Fruit fly (Drosophila melanogaster) whole organism, embryonic: ENCODE results near the gene ssp.

ENCODE experiments used
- Atf-2 ChIP-seq: fragments of 200-800 bp; sonication (Bioruptor generic); optimal IDR thresholded peaks from 2 replicates; lab custom pipeline; 2016; ENCODE audit warnings: missing biosample characterization, missing genetic modification characterization
- CG10209 ChIP-seq: fragments of 200-800 bp; sonication (Bioruptor generic); optimal IDR thresholded peaks from 3 replicates; lab custom pipeline; 2017; ENCODE audit warnings: missing biosample characterization, mild to moderate bottlenecking, missing genetic modification characterization, missing genetic modification reagents
- CG10366 ChIP-seq: fragments of 200-800 bp; sonication (Bioruptor generic); IDR thresholded peaks from 2 replicates; pipeline ENCODE4 v1.3.6; 2022; ENCODE audit warnings: missing biosample characterization, missing genetic modification characterization
- CG11093 ChIP-seq: fragments of 200-800 bp; sonication (Bioruptor generic); IDR thresholded peaks from 3 replicates; pipeline ENCODE4 v1.3.6; 2022; ENCODE audit warnings: missing biosample characterization, missing genetic modification characterization
- CG11456 ChIP-seq: fragments of 200-800 bp; sonication (Bioruptor generic); IDR thresholded peaks from 3 replicates; pipeline ENCODE4 v1.3.6; 2022; ENCODE audit warnings: missing biosample characterization, missing genetic modification characterization
- CG11723 ChIP-seq: fragments of 200-800 bp; sonication (Bioruptor generic); optimal IDR thresholded peaks from 2 replicates; lab custom pipeline; 2017; ENCODE audit warnings: missing biosample characterization, mild to moderate bottlenecking, missing genetic modification characterization
- CG13775 ChIP-seq: fragments of 200-800 bp; sonication (Bioruptor generic); optimal IDR thresholded peaks from 3 replicates; lab custom pipeline; 2017; ENCODE audit warnings: missing biosample characterization, mild to moderate bottlenecking, missing genetic modification characterization
- CG14860 ChIP-seq: fragments of 200-800 bp; sonication (Bioruptor generic); IDR thresholded peaks from 3 replicates; pipeline ENCODE4 v1.3.6; 2022; ENCODE audit warnings: missing biosample characterization, missing genetic modification characterization; ENCODE audit not compliant: partially characterized antibody
- CG1602 ChIP-seq: fragments of 200-800 bp; sonication (Bioruptor generic); optimal IDR thresholded peaks from 3 replicates; lab custom pipeline; 2016; ENCODE audit warnings: missing biosample characterization, missing genetic modification characterization
- CG16779 ChIP-seq: fragments of 200-800 bp; sonication (Bioruptor generic); IDR thresholded peaks from 2 replicates; pipeline ENCODE4 v1.3.6; 2022; ENCODE audit warnings: missing biosample characterization, missing genetic modification characterization
- CG2202 ChIP-seq: fragments of 200-800 bp; sonication (Bioruptor generic); optimal IDR thresholded peaks from 2 replicates; lab custom pipeline; 2018; ENCODE audit warnings: missing biosample characterization, mild to moderate bottlenecking, missing genetic modification characterization
- CG34376 ChIP-seq: fragments of 200-800 bp; sonication (Bioruptor generic); optimal IDR thresholded peaks from 2 replicates; lab custom pipeline; 2018; ENCODE audit warnings: missing biosample characterization, mild to moderate bottlenecking, missing genetic modification characterization
- CG4282 ChIP-seq: fragments of 200-800 bp; sonication (Bioruptor generic); optimal IDR thresholded peaks from 2 replicates; lab custom pipeline; 2016; ENCODE audit warnings: missing biosample characterization, missing genetic modification characterization
- CG7963 ChIP-seq: fragments of 200-800 bp; sonication (Bioruptor generic); IDR thresholded peaks from 3 replicates; pipeline ENCODE4 v1.3.6; 2022; ENCODE audit warnings: missing biosample characterization, missing genetic modification characterization; ENCODE audit not compliant: partially characterized antibody
- CG8089 ChIP-seq: fragments of 200-800 bp; sonication (Bioruptor generic); optimal IDR thresholded peaks from 3 replicates; lab custom pipeline; 2016; ENCODE audit warnings: missing biosample characterization, missing genetic modification characterization
- Dip2 ChIP-seq: fragments of 200-800 bp; sonication (Bioruptor generic); IDR thresholded peaks from 2 replicates; pipeline ENCODE4 v1.3.6; 2022; ENCODE audit warnings: missing biosample characterization, missing genetic modification characterization
- E2f1 ChIP-seq: fragments of 200-800 bp; sonication (Bioruptor generic); IDR thresholded peaks from 2 replicates; pipeline ENCODE4 v1.3.6; 2022; ENCODE audit warnings: missing biosample characterization, missing genetic modification characterization
- ERR ChIP-seq: fragments of 200-800 bp; sonication (Bioruptor generic); optimal IDR thresholded peaks from 2 replicates; lab custom pipeline; 2016; ENCODE audit warnings: missing biosample characterization, missing genetic modification characterization
- H15 ChIP-seq: fragments of 200-800 bp; sonication (Bioruptor generic); IDR thresholded peaks from 3 replicates; pipeline ENCODE4 v1.3.6; 2022; ENCODE audit warnings: missing biosample characterization, missing genetic modification characterization
- HLH4C ChIP-seq: fragments of 200-800 bp; sonication (Bioruptor generic); IDR thresholded peaks from 3 replicates; pipeline ENCODE4 v1.3.6; 2022; ENCODE audit warnings: missing biosample characterization, missing genetic modification characterization; ENCODE audit not compliant: partially characterized antibody
- Hr51 ChIP-seq, 2 experiments: fragments of 200-800 bp; sonication (Bioruptor generic); optimal IDR thresholded peaks; 2 replicates in 1 of 2; 3 replicates in 1 of 2; lab custom pipeline; 2016 to 2018; ENCODE audit warnings: missing biosample characterization in 2 of 2, missing genetic modification characterization in 2 of 2, mild to moderate bottlenecking in 1 of 2, moderate library complexity in 1 of 2
- Med ChIP-seq: fragments of 200-800 bp; sonication (Bioruptor generic); peaks from one replicate; lab custom pipeline; 2016; ENCODE audit warnings: missing biosample characterization, missing genetic modification characterization, mild to moderate bottlenecking, inconsistent platforms, moderate library complexity
- Ptx1 ChIP-seq: fragments of 200-800 bp; sonication (Bioruptor generic); IDR thresholded peaks from 2 replicates; pipeline ENCODE4 v1.3.6; 2022; ENCODE audit warnings: missing biosample characterization, missing genetic modification characterization
- Xbp1 ChIP-seq: fragments of 200-800 bp; sonication (Bioruptor generic); optimal IDR thresholded peaks from 3 replicates; lab custom pipeline; 2016; ENCODE audit warnings: missing biosample characterization, mild to moderate bottlenecking, missing genetic modification characterization
- Xrp1 ChIP-seq: fragments of 200-800 bp; sonication (Bioruptor generic); IDR thresholded peaks from 2 replicates; pipeline ENCODE4 v1.3.6; 2022; ENCODE audit warnings: missing biosample characterization, missing genetic modification characterization
- al ChIP-seq: fragments of 200-800 bp; sonication (Bioruptor generic); IDR thresholded peaks from 2 replicates; pipeline ENCODE4 v1.3.6; 2022; ENCODE audit warnings: missing biosample characterization, missing genetic modification characterization
- amos ChIP-seq: fragments of 200-800 bp; sonication (Bioruptor generic); IDR thresholded peaks from 2 replicates; pipeline ENCODE4 v1.3.6; 2022; ENCODE audit warnings: missing biosample characterization, missing genetic modification characterization; ENCODE audit not compliant: partially characterized antibody
- ase ChIP-seq: fragments of 200-800 bp; sonication (Bioruptor generic); IDR thresholded peaks from 3 replicates; pipeline ENCODE4 v1.3.6; 2022; ENCODE audit warnings: missing biosample characterization, missing genetic modification characterization
- bowl ChIP-seq: fragments of 200-800 bp; sonication (Bioruptor generic); IDR thresholded peaks from 2 replicates; pipeline ENCODE4 v1.3.6; 2022; ENCODE audit warnings: missing biosample characterization, missing genetic modification characterization
- corto ChIP-seq: fragments of 200-800 bp; sonication (Bioruptor generic); optimal IDR thresholded peaks from 2 replicates; lab custom pipeline; 2016; ENCODE audit warnings: missing biosample characterization, mild to moderate bottlenecking, missing genetic modification characterization, moderate library complexity
- crp ChIP-seq, 2 experiments: fragments of 200-800 bp; sonication (Bioruptor generic); optimal IDR thresholded peaks; 2 replicates in 1 of 2; 3 replicates in 1 of 2; lab custom pipeline; 2017; ENCODE audit warnings: missing biosample characterization in 2 of 2, missing genetic modification characterization in 2 of 2, mild to moderate bottlenecking in 1 of 2, moderate library complexity in 1 of 2
- cwo ChIP-seq: fragments of 200-800 bp; sonication (Bioruptor generic); optimal IDR thresholded peaks from 3 replicates; lab custom pipeline; 2017; ENCODE audit warnings: missing biosample characterization, missing genetic modification characterization, mild to moderate bottlenecking, moderate library complexity, missing genetic modification reagents
- dan ChIP-seq: fragments of 200-800 bp; sonication (Bioruptor generic); IDR thresholded peaks from 2 replicates; pipeline ENCODE4 v1.3.6; 2022; ENCODE audit warnings: missing biosample characterization, missing genetic modification characterization
- dmrt11E ChIP-seq: fragments of 200-800 bp; sonication (Bioruptor generic); optimal IDR thresholded peaks from 3 replicates; lab custom pipeline; 2018; ENCODE audit warnings: missing biosample characterization, mild to moderate bottlenecking, missing genetic modification characterization, moderate library complexity
- emc ChIP-seq: fragments of 200-800 bp; sonication (Bioruptor generic); optimal IDR thresholded peaks from 2 replicates; lab custom pipeline; 2016; ENCODE audit warnings: missing biosample characterization, missing genetic modification characterization
- ewg ChIP-seq: fragments of 200-800 bp; sonication (Bioruptor generic); optimal IDR thresholded peaks from 3 replicates; lab custom pipeline; 2017; ENCODE audit warnings: mild to moderate bottlenecking, missing biosample characterization, missing genetic modification reagents, missing genetic modification characterization
- fd64A ChIP-seq: fragments of 200-800 bp; sonication (Bioruptor generic); optimal IDR thresholded peaks from 3 replicates; lab custom pipeline; 2018; ENCODE audit warnings: missing biosample characterization, mild to moderate bottlenecking, missing genetic modification characterization
- kah ChIP-seq: fragments of 200-800 bp; sonication (Bioruptor generic); optimal IDR thresholded peaks from 2 replicates; lab custom pipeline; 2018; ENCODE audit warnings: missing biosample characterization, mild to moderate bottlenecking, missing genetic modification characterization
- nau ChIP-seq: fragments of 200-800 bp; sonication (Bioruptor generic); optimal IDR thresholded peaks from 3 replicates; lab custom pipeline; 2017; ENCODE audit warnings: missing biosample characterization, mild to moderate bottlenecking, missing genetic modification characterization, missing genetic modification reagents
- nom ChIP-seq: fragments of 200-800 bp; sonication (Bioruptor generic); optimal IDR thresholded peaks from 2 replicates; lab custom pipeline; 2017; ENCODE audit warnings: missing biosample characterization, missing genetic modification characterization, mild to moderate bottlenecking, moderate library complexity, missing genetic modification reagents
- pho ChIP-seq: fragments of 200-800 bp; sonication (Bioruptor generic); optimal IDR thresholded peaks from 2 replicates; lab custom pipeline; 2016; ENCODE audit warnings: missing biosample characterization, missing genetic modification characterization
- prd ChIP-seq, 3 experiments: fragments of >200 bp in 2 of 3; fragments of 200-800 bp in 1 of 3; sonication (Bioruptor generic) in 1 of 3; optimal IDR thresholded peaks in 2 of 3; IDR thresholded peaks in 1 of 3; 2 replicates in 2 of 3; 3 replicates in 1 of 3; pipeline versions ENCODE4 v1.3.6 to Lab custom; 2017 to 2022; ENCODE audit warnings: missing biosample characterization in 1 of 3, missing genetic modification characterization in 1 of 3
- run ChIP-seq: fragments of 200-800 bp; sonication (Bioruptor generic); optimal IDR thresholded peaks from 3 replicates; lab custom pipeline; 2018; ENCODE audit warnings: missing biosample characterization, mild to moderate bottlenecking, missing genetic modification characterization
- sisA ChIP-seq: fragments of 200-800 bp; sonication (Bioruptor generic); IDR thresholded peaks from 2 replicates; pipeline ENCODE4 v1.3.6; 2022; ENCODE audit warnings: missing biosample characterization, missing genetic modification characterization
- slou ChIP-seq: fragments of 200-800 bp; sonication (Bioruptor generic); optimal IDR thresholded peaks from 3 replicates; lab custom pipeline; 2016; ENCODE audit warnings: missing biosample characterization, missing genetic modification characterization
- sug ChIP-seq: fragments of 200-800 bp; optimal IDR thresholded peaks from 2 replicates; lab custom pipeline; 2019; ENCODE audit warnings: missing biosample characterization, mild to moderate bottlenecking, missing genetic modification characterization, moderate library complexity
- ttk ChIP-seq: fragments of 200-800 bp; sonication (Bioruptor generic); IDR thresholded peaks from 2 replicates; pipeline ENCODE4 v2.1.2; 2022; ENCODE audit warnings: missing biosample characterization, missing genetic modification characterization
- tx ChIP-seq: fragments of 200-800 bp; sonication (Bioruptor generic); optimal IDR thresholded peaks from 2 replicates; lab custom pipeline; 2016; ENCODE audit warnings: missing biosample characterization, missing genetic modification characterization
- vnd ChIP-seq: fragments of 200-800 bp; sonication (Bioruptor generic); IDR thresholded peaks from 3 replicates; pipeline ENCODE4 v1.3.6; 2022; ENCODE audit warnings: missing biosample characterization, missing genetic modification characterization; ENCODE audit not compliant: partially characterized antibody
- z ChIP-seq: fragments of 200-800 bp; sonication (Bioruptor generic); IDR thresholded peaks from 3 replicates; pipeline ENCODE4 v1.3.6; 2022; ENCODE audit warnings: missing biosample characterization, missing genetic modification characterization

The ssp gene

DNA sequence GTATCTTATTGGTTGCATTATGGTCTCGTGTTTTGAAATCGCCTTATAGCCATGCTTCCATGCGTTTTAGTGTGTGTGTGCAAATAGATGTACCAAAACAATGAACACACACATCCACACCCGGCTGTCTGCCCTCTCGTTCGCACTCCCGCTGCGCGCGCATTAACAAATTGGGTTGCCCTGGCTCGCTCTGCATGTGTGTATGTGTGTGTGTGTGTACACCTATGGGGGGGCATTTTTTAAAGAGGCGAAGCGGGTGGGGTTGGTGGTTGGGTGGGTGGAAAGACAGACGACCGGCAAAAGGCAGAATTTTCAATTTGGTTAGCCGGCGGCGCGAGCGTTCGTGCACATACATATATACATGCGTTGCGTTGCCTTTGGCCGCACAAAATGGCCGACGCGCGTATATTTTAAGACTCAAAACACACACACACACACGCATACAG lies 6.1 kb downstream of the ssp start (continued):
- TF ChIP-seq HLH4C (GFP tag; lab: Robert Waterston, UW) (no peak), ERR (GFP tag; lab: Kevin White, UChicago) (no peak), tx (GFP tag; lab: Kevin White, UChicago) (no peak), vnd (GFP tag; lab: Robert Waterston, UW) (no peak), CG13775 (GFP tag; lab: Kevin White, UChicago) (no peak), CG14860 (GFP tag; lab: Robert Waterston, UW) (no peak), kah (GFP tag; lab: Kevin White, UChicago) (peak; percentile 74), CG4282 (GFP tag; lab: Kevin White, UChicago) (no peak), CG34376 (GFP tag; lab: Kevin White, UChicago) (peak; percentile 49), ewg (GFP tag; lab: Kevin White, UChicago) (peak; percentile 87), z (GFP tag; lab: Robert Waterston, UW) (no peak), pho (GFP tag; lab: Kevin White, UChicago) (no peak), CG16779 (GFP tag; lab: Robert Waterston, UW) (no peak), corto (GFP tag; lab: Kevin White, UChicago) (no peak), CG1602 (GFP tag; lab: Kevin White, UChicago) (no peak), H15 (GFP tag; lab: Robert Waterston, UW) (no peak), CG10209 (GFP tag; lab: Kevin White, UChicago) (no peak), dmrt11E (tag; lab: Kevin White, UChicago) (no peak), ase (no peak), CG7963 (GFP tag; lab: Robert Waterston, UW) (no peak), nau (no peak), CG8089 (GFP tag; lab: Kevin White, UChicago) (no peak), al (GFP tag; lab: Robert Waterston, UW) (no peak), emc (GFP tag; lab: Kevin White, UChicago) (no peak), cwo (peak; percentile 91), sug (tag; lab: Kevin White, UChicago) (peak; percentile 100), CG2202 (no peak), Hr51 (GFP tag; optimal IDR thresholded peaks at IDR 0.05; lab: Kevin White, UChicago) (no peak), prd (optimal IDR thresholded peaks at IDR 0.05; lab: Kevin White, UChicago) (no peak), prd (GFP tag; IDR thresholded peaks at IDR 0.05; lab: Robert Waterston, UW) (no peak), E2f1 (GFP tag; lab: Robert Waterston, UW) (peak; percentile 53; the same call in 1 of the 2 replicates), Ptx1 (GFP tag; lab: Robert Waterston, UW) (peak; percentile 27; the same call in 1 of the 2 replicates), crp (GFP tag; optimal IDR thresholded peaks at IDR 0.05; lab: Kevin White, UChicago) (no peak), Xbp1 (GFP tag; lab: Kevin White, UChicago) (no peak), dan (no peak), Xrp1 (GFP tag; lab: Robert Waterston, UW) (no peak), amos (GFP tag; lab: Robert Waterston, UW) (peak; percentile 23; the same call in 1 of the 2 replicates), CG11456 (GFP tag; lab: Robert Waterston, UW) (no peak), CG10366 (no peak), CG11723 (GFP tag; lab: Kevin White, UChicago) (no peak), fd64A (GFP tag; lab: Kevin White, UChicago) (no peak), sisA (GFP tag; lab: Robert Waterston, UW) (no peak), bowl (no peak), Atf-2 (no peak), ttk (GFP tag; lab: Robert Waterston, UW) (peak; percentile 72; the same call in 1 of the 2 replicates), Med (GFP tag; lab: Kevin White, UChicago) (peak; percentile 84), Dip2 (GFP tag; lab: Robert Waterston, UW) (no peak), nom (GFP tag; lab: Kevin White, UChicago) (peak; percentile 68), run (tag; lab: Kevin White, UChicago) (peak; percentile 13), slou (GFP tag; lab: Kevin White, UChicago) (no peak), CG11093 (no peak)
